Fruit fly (Drosophila melanogaster) whole organism, embryonic: Measurements from ENCODE around the gene toe.

ENCODE experiments used
- Atf-2 ChIP-seq: fragments of 200-800 bp; sonication (Bioruptor generic); optimal IDR thresholded peaks from 2 replicates; lab custom pipeline; 2016; ENCODE audit warnings: missing biosample characterization, missing genetic modification characterization
- Bteb2 ChIP-seq: fragments of 200-800 bp; sonication (Bioruptor generic); optimal IDR thresholded peaks from 2 replicates; lab custom pipeline; 2016; ENCODE audit warnings: missing biosample characterization, missing genetic modification characterization
- CG10267 ChIP-seq: fragments of 200-800 bp; sonication (Bioruptor generic); optimal IDR thresholded peaks from 2 replicates; lab custom pipeline; 2018; ENCODE audit warnings: missing biosample characterization, mild to moderate bottlenecking, missing genetic modification characterization, moderate library complexity
- CG12659 ChIP-seq: fragments of 200-800 bp; sonication (Bioruptor generic); optimal IDR thresholded peaks from 3 replicates; lab custom pipeline; 2017; ENCODE audit warnings: mild to moderate bottlenecking, missing biosample characterization, missing genetic modification reagents, missing genetic modification characterization
- CG12769 ChIP-seq: fragments of 200-800 bp; sonication (Bioruptor generic); optimal IDR thresholded peaks from 2 replicates; lab custom pipeline; 2019; ENCODE audit warnings: missing biosample characterization, mild to moderate bottlenecking, missing genetic modification characterization, moderate library complexity
- CG13123 ChIP-seq: fragments of 200-800 bp; sonication (Bioruptor generic); optimal IDR thresholded peaks from 2 replicates; lab custom pipeline; 2016; ENCODE audit warnings: missing biosample characterization, missing genetic modification characterization
- CG14014 ChIP-seq: fragments of 200-800 bp; sonication (Bioruptor generic); IDR thresholded peaks from 2 replicates; pipeline ENCODE4 v1.3.6; 2022; ENCODE audit warnings: missing biosample characterization, missing genetic modification characterization
- CG15514 ChIP-seq: fragments of 200-800 bp; sonication (Bioruptor generic); optimal IDR thresholded peaks from 3 replicates; lab custom pipeline; 2017; ENCODE audit warnings: missing biosample characterization, missing genetic modification characterization, mild to moderate bottlenecking, moderate library complexity, missing genetic modification reagents
- CG1602 ChIP-seq: fragments of 200-800 bp; sonication (Bioruptor generic); optimal IDR thresholded peaks from 3 replicates; lab custom pipeline; 2016; ENCODE audit warnings: missing biosample characterization, missing genetic modification characterization
- CG16813 ChIP-seq: fragments of 200-800 bp; sonication (Bioruptor generic); IDR thresholded peaks from 3 replicates; pipeline ENCODE4 v1.3.6; 2022; ENCODE audit warnings: missing biosample characterization, missing genetic modification characterization; ENCODE audit not compliant: partially characterized antibody
- CG17328 ChIP-seq: fragments of 200-800 bp; sonication (Bioruptor generic); IDR thresholded peaks from 2 replicates; pipeline ENCODE4 v1.3.6; 2022; ENCODE audit warnings: missing biosample characterization, missing genetic modification characterization
- CG17829 ChIP-seq: fragments of 200-800 bp; optimal IDR thresholded peaks from 2 replicates; lab custom pipeline; 2019; ENCODE audit warnings: missing biosample characterization, mild to moderate bottlenecking, missing genetic modification characterization, moderate library complexity
- CG3838 ChIP-seq: fragments of 200-800 bp; sonication (Bioruptor generic); optimal IDR thresholded peaks from 3 replicates; lab custom pipeline; 2016; ENCODE audit warnings: missing biosample characterization, missing genetic modification characterization
- CG6689 ChIP-seq: fragments of 200-800 bp; sonication (Bioruptor generic); IDR thresholded peaks from 2 replicates; pipeline ENCODE4 v1.3.6; 2022; ENCODE audit warnings: missing biosample characterization, missing genetic modification characterization
- CrebB ChIP-seq: fragments of 200-800 bp; sonication (Bioruptor generic); optimal IDR thresholded peaks from 3 replicates; lab custom pipeline; 2018; ENCODE audit warnings: missing biosample characterization, mild to moderate bottlenecking, missing genetic modification characterization
- Dp ChIP-seq: fragments of 200-800 bp; sonication (Bioruptor generic); optimal IDR thresholded peaks from 2 replicates; lab custom pipeline; 2018; ENCODE audit warnings: missing biosample characterization, mild to moderate bottlenecking, missing genetic modification characterization, moderate library complexity
- E2f2 ChIP-seq: fragments of 200-800 bp; sonication (Bioruptor generic); IDR thresholded peaks from 2 replicates; pipeline ENCODE4 v1.3.6; 2022; ENCODE audit warnings: missing biosample characterization, missing genetic modification characterization
- Ets97D ChIP-seq: fragments of 200-800 bp; sonication (Bioruptor generic); optimal IDR thresholded peaks from 3 replicates; lab custom pipeline; 2016; ENCODE audit warnings: missing biosample characterization, missing genetic modification characterization
- HmgZ ChIP-seq: fragments of 200-800 bp; sonication (Bioruptor generic); optimal IDR thresholded peaks from 2 replicates; lab custom pipeline; 2018; ENCODE audit warnings: missing biosample characterization, mild to moderate bottlenecking, missing genetic modification characterization
- Hr78 ChIP-seq, 2 experiments: fragments of 200-800 bp in 1 of 2; fragments of >200 bp in 1 of 2; sonication (Bioruptor generic) in 1 of 2; optimal IDR thresholded peaks; 2 replicates each; lab custom pipeline; 2017 to 2019; ENCODE audit warnings: missing biosample characterization in 2 of 2, missing genetic modification characterization in 2 of 2, mild to moderate bottlenecking in 1 of 2, moderate library complexity in 1 of 2
- Max ChIP-seq: fragments of 200-800 bp; sonication (Bioruptor generic); optimal IDR thresholded peaks from 2 replicates; lab custom pipeline; 2016; ENCODE audit warnings: missing biosample characterization, mild to moderate bottlenecking, missing genetic modification characterization
- Nf-YC ChIP-seq: fragments of 200-800 bp; optimal IDR thresholded peaks from 3 replicates; lab custom pipeline; 2019; ENCODE audit warnings: missing biosample characterization, mild to moderate bottlenecking, missing genetic modification characterization, moderate library complexity
- Pdp1 ChIP-seq, 2 experiments: fragments of 200-800 bp; sonication (Bioruptor generic); optimal IDR thresholded peaks; 3 replicates each; lab custom pipeline; 2016; ENCODE audit warnings: missing biosample characterization in 2 of 2, missing genetic modification characterization in 2 of 2, mild to moderate bottlenecking in 1 of 2, moderate library complexity in 1 of 2
- Sox100B ChIP-seq: fragments of 200-800 bp; sonication (Bioruptor generic); optimal IDR thresholded peaks from 3 replicates; lab custom pipeline; 2018; ENCODE audit warnings: missing biosample characterization, mild to moderate bottlenecking, missing genetic modification characterization
- Sry-δ ChIP-seq: fragments of 200-800 bp; sonication (Bioruptor generic); optimal IDR thresholded peaks from 2 replicates; lab custom pipeline; 2016; ENCODE audit warnings: missing biosample characterization, missing genetic modification characterization
- Taf1 ChIP-seq: fragments of 200-800 bp; sonication (Bioruptor generic); IDR thresholded peaks from 2 replicates; pipeline ENCODE4 v1.3.6; 2022; ENCODE audit warnings: missing biosample characterization, missing genetic modification characterization
- bbx ChIP-seq: fragments of 200-800 bp; sonication (Bioruptor generic); IDR thresholded peaks from 2 replicates; pipeline ENCODE4 v1.3.6; 2022; ENCODE audit warnings: missing biosample characterization, missing genetic modification characterization; ENCODE audit not compliant: partially characterized antibody
- chn ChIP-seq: fragments of 200-800 bp; sonication (Bioruptor generic); optimal IDR thresholded peaks from 2 replicates; lab custom pipeline; 2016; ENCODE audit warnings: missing biosample characterization, missing genetic modification characterization
- crol ChIP-seq: fragments of 200-800 bp; sonication (Bioruptor generic); IDR thresholded peaks from 2 replicates; pipeline ENCODE4 v1.3.6; 2022; ENCODE audit warnings: missing biosample characterization, missing genetic modification characterization
- crp ChIP-seq, 2 experiments: fragments of 200-800 bp; sonication (Bioruptor generic); optimal IDR thresholded peaks; 2 replicates in 1 of 2; 3 replicates in 1 of 2; lab custom pipeline; 2017; ENCODE audit warnings: missing biosample characterization in 2 of 2, missing genetic modification characterization in 2 of 2, mild to moderate bottlenecking in 1 of 2, moderate library complexity in 1 of 2
- dmrt11E ChIP-seq: fragments of 200-800 bp; sonication (Bioruptor generic); optimal IDR thresholded peaks from 3 replicates; lab custom pipeline; 2018; ENCODE audit warnings: missing biosample characterization, mild to moderate bottlenecking, missing genetic modification characterization, moderate library complexity
- exex ChIP-seq: fragments of 200-800 bp; sonication (Bioruptor generic); optimal IDR thresholded peaks from 4 replicates; lab custom pipeline; 2018; ENCODE audit warnings: missing biosample characterization, mild to moderate bottlenecking, missing genetic modification characterization, moderate library complexity
- gfzf ChIP-seq: fragments of 200-800 bp; sonication (Bioruptor generic); optimal IDR thresholded peaks from 2 replicates; lab custom pipeline; 2016; ENCODE audit warnings: missing biosample characterization, mild to moderate bottlenecking, missing genetic modification characterization, moderate library complexity
- insv ChIP-seq, 2 experiments: fragments of 200-800 bp; sonication (Bioruptor generic); optimal IDR thresholded peaks; 3 replicates each; lab custom pipeline; 2016 to 2018; ENCODE audit warnings: missing biosample characterization in 2 of 2, missing genetic modification characterization in 2 of 2
- pho ChIP-seq: fragments of 200-800 bp; sonication (Bioruptor generic); optimal IDR thresholded peaks from 2 replicates; lab custom pipeline; 2016; ENCODE audit warnings: missing biosample characterization, missing genetic modification characterization
- pzg ChIP-seq: fragments of 200-800 bp; sonication (Bioruptor generic); optimal IDR thresholded peaks from 3 replicates; lab custom pipeline; 2018; ENCODE audit warnings: missing biosample characterization, mild to moderate bottlenecking, missing genetic modification characterization, moderate library complexity
- schlank ChIP-seq: fragments of 200-800 bp; sonication (Bioruptor generic); optimal IDR thresholded peaks from 2 replicates; lab custom pipeline; 2018; ENCODE audit warnings: missing biosample characterization, mild to moderate bottlenecking, missing genetic modification characterization
- scrt ChIP-seq: fragments of 200-800 bp; sonication (Bioruptor generic); optimal IDR thresholded peaks from 2 replicates; lab custom pipeline; 2018; ENCODE audit warnings: missing biosample characterization, mild to moderate bottlenecking, missing genetic modification characterization, moderate library complexity
- sob ChIP-seq: fragments of 200-800 bp; sonication (Bioruptor generic); IDR thresholded peaks from 2 replicates; pipeline ENCODE4 v1.3.6; 2022; ENCODE audit warnings: missing biosample characterization, missing genetic modification characterization
- sqz ChIP-seq: fragments of 200-800 bp; sonication (Bioruptor generic); optimal IDR thresholded peaks from 3 replicates; lab custom pipeline; 2018; ENCODE audit warnings: missing biosample characterization, mild to moderate bottlenecking, missing genetic modification characterization
- sr ChIP-seq: fragments of 200-800 bp; sonication (Bioruptor generic); IDR thresholded peaks from 3 replicates; pipeline ENCODE4 v1.3.6; 2022; ENCODE audit warnings: missing biosample characterization, missing genetic modification characterization
- stwl ChIP-seq: fragments of 200-800 bp; sonication (Bioruptor generic); optimal IDR thresholded peaks from 3 replicates; lab custom pipeline; 2018; ENCODE audit warnings: missing biosample characterization, mild to moderate bottlenecking, missing genetic modification characterization, moderate library complexity
- vfl ChIP-seq: fragments of 200-800 bp; sonication (Bioruptor generic); optimal IDR thresholded peaks from 2 replicates; lab custom pipeline; 2016; ENCODE audit warnings: missing biosample characterization, missing genetic modification characterization

Gene toe

DNA sequence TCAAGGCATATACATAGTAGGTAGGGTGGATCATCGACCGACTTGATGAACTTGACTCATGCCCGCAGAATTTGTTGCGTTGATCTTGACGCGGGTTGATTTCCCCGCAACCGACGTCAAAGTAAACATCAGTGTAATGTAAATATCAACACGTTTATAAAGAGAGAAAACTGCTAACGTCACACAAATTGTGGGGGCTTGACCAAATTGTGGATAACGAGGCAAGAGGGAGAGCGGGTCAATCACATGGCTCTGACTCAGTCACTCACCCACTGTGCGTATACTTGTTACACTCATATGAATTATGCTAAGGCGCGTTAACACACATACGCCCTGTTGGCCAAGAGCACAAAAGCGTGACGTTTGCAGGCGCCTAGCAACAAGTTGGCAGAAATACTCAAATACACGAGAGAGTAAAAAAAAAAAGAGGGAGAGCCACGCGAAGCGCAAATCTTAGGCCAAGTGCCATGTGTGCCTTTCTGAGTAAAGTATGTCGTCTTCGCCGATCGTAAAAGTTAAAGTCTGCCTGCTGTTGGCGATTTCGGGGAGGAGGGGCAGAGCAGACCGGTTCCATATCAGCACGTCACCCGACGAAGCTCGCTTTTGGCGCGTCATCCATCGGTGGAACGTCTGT is 25.4 kb downstream of the toe start (continued):
- TF ChIP-seq schlank (tag; lab: Kevin White, UChicago) (peak; percentile 96), HmgZ (tag; lab: Kevin White, UChicago) (peak; percentile 96), CG1602 (GFP tag; lab: Kevin White, UChicago) (peak; percentile 71), chn (peak; percentile 56), Sry-δ (GFP tag; lab: Kevin White, UChicago) (peak; percentile 62), sqz (peak; percentile 88), Taf1 (GFP tag; lab: Robert Waterston, UW) (peak; percentile 83), Nf-YC (tag; lab: Kevin White, UChicago) (peak; percentile 71), CG16813 (no peak), Max (GFP tag; lab: Kevin White, UChicago) (peak; percentile 86), Hr78 (GFP tag; optimal IDR thresholded peaks at IDR 0.05; lab: Kevin White, UChicago) (peak in 1 of 2 experiments; percentile 79), CG13123 (GFP tag; lab: Kevin White, UChicago) (peak; percentile 95), pho (GFP tag; lab: Kevin White, UChicago) (peak; percentile 96), CG17829 (tag; lab: Kevin White, UChicago) (peak; percentile 22), vfl (GFP tag; lab: Kevin White, UChicago) (peak; percentile 82), scrt (GFP tag; lab: Kevin White, UChicago) (peak; percentile 86), CG17328 (peak; percentile 78), CG6689 (GFP tag; lab: Robert Waterston, UW) (peak; percentile 84)
- TF ChIP-seq, all 482 proteins: peak for 390

DNA sequence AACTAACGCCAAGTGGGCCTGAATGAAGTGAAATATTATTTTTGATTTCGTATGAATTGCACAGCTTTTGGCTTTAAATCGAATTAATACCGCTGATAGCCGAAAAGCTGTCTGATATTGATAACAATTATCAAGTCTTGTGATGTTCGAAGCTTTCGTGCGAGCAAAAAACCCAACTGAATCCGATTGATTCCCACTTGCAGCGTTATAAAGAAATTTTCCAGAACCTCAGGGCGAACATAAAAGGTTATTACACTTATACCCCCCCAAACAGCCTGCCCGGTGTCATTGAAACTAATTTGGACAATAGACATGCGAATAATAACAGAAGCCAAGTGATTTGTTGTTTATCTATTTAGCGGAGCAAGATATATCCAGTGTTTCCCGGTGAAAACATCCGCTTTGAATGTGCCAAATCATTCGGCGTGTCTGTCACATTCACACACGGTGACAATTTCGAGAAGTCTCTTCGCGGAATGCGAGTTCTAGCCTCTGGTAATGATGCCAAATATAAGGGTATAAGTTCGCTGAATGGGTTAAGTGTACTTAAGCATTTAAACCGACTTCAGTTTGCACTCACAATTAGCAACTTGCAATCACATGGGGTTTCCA is 26.5 kb downstream of the toe start:
- TF ChIP-seq CG12769 (tag; lab: Kevin White, UChicago) (peak; percentile 5), Pdp1 (GFP tag; optimal IDR thresholded peaks at IDR 0.05; lab: Kevin White, UChicago) (peak in 1 of 2 experiments; percentile 6), sr (GFP tag; lab: Robert Waterston, UW) (no peak), exex (tag; lab: Kevin White, UChicago) (peak; percentile 50)

DNA sequence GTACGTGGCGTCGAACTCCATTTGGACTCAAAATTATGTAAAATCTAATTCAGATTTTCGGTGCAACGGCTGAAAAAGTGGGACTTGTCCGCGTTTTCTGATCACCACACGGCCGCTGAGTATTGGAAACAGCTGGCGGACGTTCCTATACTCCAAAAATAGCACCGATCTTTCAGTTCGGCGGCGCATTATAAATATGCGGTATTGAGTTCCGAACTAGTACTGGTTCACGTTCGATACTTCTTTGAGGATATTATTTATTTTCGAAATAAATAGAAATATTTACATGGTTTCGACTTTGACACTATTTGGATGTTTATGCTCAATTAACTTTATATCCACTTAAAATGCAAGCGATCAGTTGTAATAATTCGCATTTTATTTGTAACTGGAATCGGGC is 30.7 kb downstream of the toe start, which contains the start of gene Smyd4-2:
Smyd4-2 (minus strand) TSS at position 136 of the 400 bp plus-strand sequence.
- peak; percentile 96 for TF ChIP-seq CG15514 (GFP tag; lab: Kevin White, UChicago)
- no peak for TF ChIP-seq Sox100B (GFP tag; lab: Kevin White, UChicago)
- TF ChIP-seq CrebB (tag; lab: Kevin White, UChicago), result no peak
- no peak for TF ChIP-seq CG12659 (GFP tag; lab: Kevin White, UChicago)
- no peak for TF ChIP-seq CG6689 (GFP tag; lab: Robert Waterston, UW)
- no peak for TF ChIP-seq Bteb2 (GFP tag; lab: Kevin White, UChicago)
- TF ChIP-seq sob (GFP tag; lab: Robert Waterston, UW), result no peak
- TF ChIP-seq crp (GFP tag; optimal IDR thresholded peaks at IDR 0.05; lab: Kevin White, UChicago), result peak in 1 of 2 experiments; percentile 33
- no peak for TF ChIP-seq Atf-2 (GFP tag; lab: Kevin White, UChicago)

DNA sequence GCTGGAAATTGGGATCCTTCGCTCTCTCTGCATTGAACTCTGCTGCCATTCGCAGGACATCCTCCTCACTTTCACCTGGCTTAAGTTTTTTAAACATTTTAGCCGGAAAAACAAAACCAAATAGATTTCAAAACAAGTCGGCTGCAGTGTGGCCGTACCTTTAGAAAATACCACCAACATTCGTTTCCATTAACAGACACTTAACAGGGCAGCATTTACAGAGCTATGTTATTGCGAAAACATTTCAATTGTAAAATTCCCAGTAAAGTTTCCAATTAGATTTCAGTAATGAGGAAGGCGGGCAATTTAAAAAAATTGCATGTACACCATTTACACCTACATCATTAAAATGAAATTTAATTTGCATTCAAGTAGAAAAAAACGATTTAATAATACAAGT is 33.3 kb downstream of the toe start, which contains the start of gene CG32104:
CG32104 (minus strand) TSS at position 152 of the 400 bp plus-strand sequence.
- TF ChIP-seq insv (GFP tag; optimal IDR thresholded peaks at IDR 0.05; lab: Kevin White, UChicago) (peak; percentile 89 to 97), E2f2 (GFP tag; lab: Robert Waterston, UW) (peak; percentile 87), CG10267 (peak; percentile 36), Dp (GFP tag; lab: Kevin White, UChicago) (peak; percentile 82), CG14014 (no peak), Ets97D (GFP tag; lab: Kevin White, UChicago) (peak; percentile 21), exex (tag; lab: Kevin White, UChicago) (peak; percentile 60), dmrt11E (no peak), crol (GFP tag; lab: Robert Waterston, UW) (no peak), stwl (tag; lab: Kevin White, UChicago) (peak; percentile 53), gfzf (GFP tag; lab: Kevin White, UChicago) (peak; percentile 76), CG3838 (GFP tag; lab: Kevin White, UChicago) (no peak), bbx (GFP tag; lab: Robert Waterston, UW) (0 out of 2 replicates have a peak, but pooled peaks have one; percentile 7), pzg (GFP tag; lab: Kevin White, UChicago) (peak; percentile 47)
